Fruit fly (Drosophila melanogaster): ENCODE results near the gene Psf1.

Psf1 gene

DNA sequence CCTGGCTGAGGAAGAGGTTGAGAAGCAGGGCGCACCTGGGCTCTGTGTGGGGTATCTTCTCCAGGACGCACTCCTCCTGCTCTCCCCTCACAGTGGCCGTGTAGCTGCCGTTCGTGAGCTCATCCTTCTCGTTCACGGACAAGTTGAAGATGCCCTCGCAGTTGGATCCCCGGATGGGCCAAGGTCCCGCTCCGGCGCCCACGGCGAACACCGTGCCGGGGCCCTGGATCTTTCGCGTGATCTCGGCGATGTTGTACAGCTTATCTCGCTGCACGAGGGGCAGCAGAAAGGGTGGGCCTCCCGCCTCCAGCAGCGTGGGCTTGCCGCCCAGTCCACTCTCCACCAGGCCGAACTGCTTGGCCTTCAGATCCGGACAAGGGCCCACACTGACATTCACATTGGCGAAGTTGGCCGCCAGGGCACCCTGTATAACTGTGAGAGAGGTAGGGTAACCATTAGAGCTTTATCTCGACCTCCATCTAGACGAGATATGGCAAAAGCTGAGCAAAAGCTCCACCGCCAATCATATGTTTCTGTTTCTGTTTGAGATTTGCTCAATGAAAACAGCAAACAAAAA, 43.5 kb downstream of the Psf1 start:
- TF ChIP-seq CTCF (optimal IDR thresholded peaks at IDR 0.05) = no peak
- no peak for TF ChIP-seq CG8478 (optimal IDR thresholded peaks at IDR 0.05)

DNA sequence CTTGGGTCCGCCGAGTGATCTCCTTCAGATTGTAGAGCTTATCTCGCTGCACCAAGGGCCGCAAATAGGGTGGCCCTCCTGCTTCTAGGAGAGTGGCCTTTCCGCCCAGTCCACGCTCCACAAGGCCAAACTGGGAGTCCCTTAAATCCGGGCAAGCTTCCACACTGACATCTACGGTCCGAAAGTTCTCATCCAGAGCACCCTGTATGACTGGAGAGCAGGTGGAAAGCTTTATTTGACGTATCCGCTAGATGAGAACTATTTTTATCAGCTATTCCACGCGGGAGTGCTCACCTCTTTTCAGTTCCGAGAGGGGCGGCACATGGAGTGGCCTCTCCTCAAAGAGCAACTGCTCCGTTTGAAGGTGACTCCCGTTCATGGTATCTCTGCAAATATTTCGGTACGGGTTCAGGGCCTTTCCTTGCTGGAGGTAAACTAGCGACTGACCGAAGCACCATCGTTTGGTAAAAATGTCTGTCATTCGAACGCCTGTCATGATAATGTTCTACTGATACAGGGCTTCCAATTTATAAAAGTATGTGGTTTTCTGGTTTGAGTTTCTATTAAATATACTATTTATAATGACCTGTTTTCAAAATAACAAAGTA, 44.8 kb downstream of the Psf1 start, which contains the start of gene meep:
meep (minus strand) TSS at position 449 of the 608 bp plus-strand sequence.
- TF ChIP-seq CTCF (optimal IDR thresholded peaks at IDR 0.05) = no peak

DNA sequence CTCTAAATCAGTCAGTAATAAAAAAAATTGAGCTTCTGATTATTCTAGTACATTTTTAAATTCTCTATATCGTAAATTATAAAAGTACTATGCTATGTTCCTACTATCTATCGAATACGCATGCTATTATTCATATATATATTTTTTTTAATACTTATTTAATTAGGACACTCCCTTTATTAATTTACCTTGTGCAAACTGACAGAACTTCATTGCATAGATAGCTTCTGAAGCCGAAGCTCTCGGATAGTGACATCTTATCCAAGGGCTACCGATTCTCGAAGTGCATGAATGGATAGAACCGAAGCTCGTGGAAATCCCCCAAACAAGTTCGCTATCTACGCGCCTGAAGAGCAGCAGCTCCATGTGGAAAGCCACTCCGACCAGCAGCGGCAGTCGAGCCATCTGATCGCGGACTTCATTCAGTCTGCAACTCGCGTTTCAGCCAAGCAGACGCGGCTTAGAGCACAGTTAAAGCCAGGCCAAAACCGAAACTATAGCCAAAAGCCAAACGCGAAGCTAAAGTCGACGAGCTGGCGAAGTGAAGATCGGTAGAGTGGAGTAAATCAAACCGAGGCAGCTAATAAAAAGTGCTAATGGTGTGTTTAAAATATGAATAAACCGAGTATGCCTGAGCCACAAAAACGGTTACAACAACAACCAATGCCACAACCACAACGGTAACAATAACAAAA, 47.0 kb downstream of the Psf1 start, which contains the start of gene mwh:
mwh (plus strand) TSS at position 430 of the 695 bp plus-strand sequence.
- TF ChIP-seq CTCF (optimal IDR thresholded peaks at IDR 0.05) (no peak), CG8478 (optimal IDR thresholded peaks at IDR 0.05) (no peak)

Measured in S2 (cell line).